Fruit fly (Drosophila melanogaster): ENCODE data around the gene whe.

Gene whe

DNA sequence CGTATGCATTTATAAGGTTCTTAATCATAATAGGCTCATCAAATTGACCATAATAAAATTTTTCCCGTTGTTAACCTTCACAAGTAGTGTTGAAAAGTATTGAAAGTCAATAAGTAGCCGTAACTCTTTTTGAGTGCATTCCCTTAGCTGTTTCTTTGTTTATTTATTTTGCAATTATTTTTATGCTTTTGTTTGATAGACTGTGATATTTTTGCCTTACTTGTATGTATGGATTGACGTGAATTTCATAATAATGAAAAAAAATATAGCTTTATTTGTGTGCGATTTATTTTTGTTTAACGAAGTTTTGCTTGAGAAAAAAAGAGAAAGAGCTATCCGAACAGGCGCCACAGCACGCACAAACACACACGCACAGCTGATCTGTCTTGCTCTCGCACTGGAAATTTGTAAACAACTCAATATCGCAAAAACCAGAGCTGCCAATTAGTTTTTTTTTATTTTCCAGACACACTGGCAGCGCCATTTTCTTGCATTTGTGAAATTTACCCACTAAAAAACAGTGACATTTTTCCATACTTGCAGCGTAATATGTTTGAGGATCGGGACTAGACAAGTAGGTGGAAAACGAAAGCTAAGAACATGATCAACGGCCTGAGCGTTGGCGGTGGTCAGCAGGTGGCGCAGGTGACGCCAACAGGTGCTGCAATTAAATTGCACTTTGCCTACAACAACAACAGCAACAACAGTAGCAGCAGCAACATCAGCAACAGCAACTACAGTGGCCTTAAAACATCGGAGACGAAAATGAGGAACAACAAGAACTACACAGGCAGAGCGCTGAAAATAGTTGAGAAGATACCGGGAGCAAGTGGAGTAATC lies 33.2 kb downstream of the whe start:
- TF ChIP-seq Sox102F (GFP tag; optimal IDR thresholded peaks at IDR 0.05) (peak; percentile 23), vri (GFP tag; optimal IDR thresholded peaks at IDR 0.05) (peak; percentile 24), CG8632 (GFP tag; optimal IDR thresholded peaks at IDR 0.05) (no peak), Eip93F (GFP tag; optimal IDR thresholded peaks at IDR 0.05) (no peak), CG10631 (GFP tag; optimal IDR thresholded peaks at IDR 0.05) (peak; percentile 29), Gug (GFP tag; IDR thresholded peaks at IDR 0.05) (no peak), CG11294 (GFP tag; IDR thresholded peaks at IDR 0.05) (no peak), ss (GFP tag; optimal IDR thresholded peaks at IDR 0.05) (peak; percentile 24 to 27), CG6808 (GFP tag; optimal IDR thresholded peaks at IDR 0.05) (peak; percentile 35), Met (GFP tag; optimal IDR thresholded peaks at IDR 0.05) (peak; percentile 25), salr (GFP tag; optimal IDR thresholded peaks at IDR 0.05) (no peak), Sox14 (GFP tag; optimal IDR thresholded peaks at IDR 0.05) (peak; percentile 42), topi (GFP tag; optimal IDR thresholded peaks at IDR 0.05) (peak; percentile 0), fkh (GFP tag; optimal IDR thresholded peaks at IDR 0.05) (peak; percentile 71), Eip78C (GFP tag) (peak; percentile 58), CG16779 (tag; optimal IDR thresholded peaks at IDR 0.05) (peak; percentile 28), esn (GFP tag; optimal IDR thresholded peaks at IDR 0.05) (peak; percentile 19), CG10669 (GFP tag; optimal IDR thresholded peaks at IDR 0.05) (peak; percentile 13), CG31627 (GFP tag; optimal IDR thresholded peaks at IDR 0.05) (peak; percentile 4), svp (GFP tag) (no peak), Eip75B (GFP tag; optimal IDR thresholded peaks at IDR 0.05) (peak; percentile 20)

DNA sequence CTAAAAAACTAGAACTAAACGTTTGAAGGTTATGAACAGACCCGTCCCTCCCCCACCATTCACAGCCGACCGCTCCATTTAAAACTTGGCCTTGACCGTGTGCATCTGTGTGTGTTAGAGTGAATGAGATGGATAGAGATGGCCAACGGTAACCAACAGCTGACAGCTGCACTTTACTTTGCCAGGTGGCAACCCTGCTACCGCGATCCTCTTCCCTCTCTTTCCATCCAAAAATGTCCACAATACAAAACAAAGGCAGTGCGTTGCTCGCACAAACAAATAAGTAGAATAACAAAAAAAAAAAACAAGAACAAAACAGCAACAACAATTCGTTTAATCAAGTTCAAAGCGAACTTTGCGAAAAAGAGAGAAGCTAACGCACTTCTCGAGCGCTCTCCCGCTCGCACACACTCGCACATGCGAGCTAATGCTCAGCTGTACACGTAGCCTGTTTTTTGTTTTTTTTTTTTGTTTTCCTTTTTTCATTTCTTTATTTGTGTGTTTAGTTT lies 34.1 kb downstream of the whe start:
- TF ChIP-seq ss (GFP tag; optimal IDR thresholded peaks at IDR 0.05) = no peak
- no peak for TF ChIP-seq CG6792 (GFP tag; optimal IDR thresholded peaks at IDR 0.05)
- peak; percentile 17 for TF ChIP-seq spab (GFP tag; optimal IDR thresholded peaks at IDR 0.05)
- TF ChIP-seq CG7368 (GFP tag; optimal IDR thresholded peaks at IDR 0.05) = no peak
- no peak for TF ChIP-seq Sox15 (GFP tag; optimal IDR thresholded peaks at IDR 0.05)
- peak; percentile 78 for TF ChIP-seq svp (GFP tag)
- no peak for TF ChIP-seq CG1621 (tag; optimal IDR thresholded peaks at IDR 0.05)
- peak; percentile 51 for TF ChIP-seq CG15336 (GFP tag; IDR thresholded peaks at IDR 0.05)
- peak; percentile 32; the same call in 1 of the 2 replicates for TF ChIP-seq Gug (GFP tag; IDR thresholded peaks at IDR 0.05)
- no peak for TF ChIP-seq CG10669 (GFP tag; optimal IDR thresholded peaks at IDR 0.05)
- TF ChIP-seq CG6808 (GFP tag; optimal IDR thresholded peaks at IDR 0.05) = no peak
- TF ChIP-seq Eip78C (GFP tag) = peak; percentile 74
- no peak for TF ChIP-seq CG11294 (GFP tag; IDR thresholded peaks at IDR 0.05)
- TF ChIP-seq CG6854 (GFP tag; optimal IDR thresholded peaks at IDR 0.05) = no peak
- TF ChIP-seq Eip93F (GFP tag; optimal IDR thresholded peaks at IDR 0.05) = no peak
- no peak for TF ChIP-seq salr (GFP tag; optimal IDR thresholded peaks at IDR 0.05)
- peak; percentile 45 for TF ChIP-seq CG16779 (tag; optimal IDR thresholded peaks at IDR 0.05)
- peak; percentile 44 for TF ChIP-seq Hr39 (GFP tag; optimal IDR thresholded peaks at IDR 0.05)
- peak; percentile 16 for TF ChIP-seq achi (GFP tag; optimal IDR thresholded peaks at IDR 0.05)
- peak; percentile 65 for TF ChIP-seq eg (GFP tag; IDR thresholded peaks at IDR 0.05)
- peak; percentile 12 for TF ChIP-seq dsx (GFP tag; optimal IDR thresholded peaks at IDR 0.05; ENCODE audit: poor library complexity, severe bottlenecking)
- TF ChIP-seq CG11902 (GFP tag; optimal IDR thresholded peaks at IDR 0.05) = no peak
- TF ChIP-seq fkh (GFP tag; optimal IDR thresholded peaks at IDR 0.05) = peak; percentile 50
- TF ChIP-seq CG3032 (tag; optimal IDR thresholded peaks at IDR 0.05) = no peak
- TF ChIP-seq Sox102F (GFP tag; optimal IDR thresholded peaks at IDR 0.05) = no peak
- TF ChIP-seq vri (GFP tag; optimal IDR thresholded peaks at IDR 0.05) = peak; percentile 64
- TF ChIP-seq fd85E (GFP tag; optimal IDR thresholded peaks at IDR 0.05) = no peak
- peak; percentile 69; the same call in 2 of the 3 replicates for TF ChIP-seq CG6163 (GFP tag; IDR thresholded peaks at IDR 0.05)
- TF ChIP-seq acj6 (GFP tag; optimal IDR thresholded peaks at IDR 0.05) = no peak
- peak; percentile 17 for TF ChIP-seq net (GFP tag; optimal IDR thresholded peaks at IDR 0.05)
- no peak for TF ChIP-seq esn (GFP tag; optimal IDR thresholded peaks at IDR 0.05)
- TF ChIP-seq CG9139 (GFP tag; optimal IDR thresholded peaks at IDR 0.05) = peak; percentile 42
- no peak for TF ChIP-seq CG31627 (GFP tag; optimal IDR thresholded peaks at IDR 0.05)
- TF ChIP-seq CG32006 (GFP tag; optimal IDR thresholded peaks at IDR 0.05) = no peak
- no peak for TF ChIP-seq topi (GFP tag; optimal IDR thresholded peaks at IDR 0.05)
- TF ChIP-seq CG8119 (GFP tag; IDR thresholded peaks at IDR 0.05) = peak; percentile 57; the same call in 2 of the 3 replicates
- TF ChIP-seq CG6276 (GFP tag; optimal IDR thresholded peaks at IDR 0.05) = peak; percentile 58
- TF ChIP-seq Ets96B (tag; optimal IDR thresholded peaks at IDR 0.05) = no peak
- peak; percentile 88 for TF ChIP-seq Sox14 (GFP tag; optimal IDR thresholded peaks at IDR 0.05)
- peak; percentile 77 for TF ChIP-seq Eip75B (GFP tag; optimal IDR thresholded peaks at IDR 0.05)

Data from whole organism, prepupa.